Worm (Caenorhabditis elegans) whole organism, dauer: ENCODE results near the gene nhr-272.

Experiments
- unc-62 ChIP-seq: sonication (generic microtip); optimal IDR thresholded peaks from 2 replicates; lab custom pipeline; 2017; ENCODE audit warnings: missing biosample characterization, missing genetic modification reagents, missing genetic modification characterization

Gene nhr-272

DNA sequence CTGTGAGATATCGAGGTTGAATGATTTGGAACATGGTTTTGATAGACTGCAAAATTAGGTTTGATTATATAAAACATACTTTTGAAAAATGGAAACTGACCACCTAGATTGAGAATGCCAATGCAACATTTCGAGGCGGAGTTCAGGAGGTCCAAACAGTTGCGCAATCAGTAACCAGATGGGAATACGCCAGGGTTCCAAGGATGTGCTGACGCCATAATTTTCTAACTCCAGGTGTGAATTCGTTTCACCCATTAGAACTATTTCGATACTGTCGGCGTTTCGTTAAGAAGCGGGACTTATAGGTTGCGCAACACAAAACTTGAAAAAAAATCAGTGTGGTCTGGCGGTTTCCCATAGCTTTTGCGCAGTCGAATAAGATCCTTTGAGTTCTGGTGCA lies 44.8 kb downstream of the nhr-272 start, which contains the start of gene C02B4.3:
C02B4.3 (minus strand) TSS at position 34 of the 400 bp plus-strand sequence.
- TF ChIP-seq unc-62 (GFP tag; lab: Kevin White, UChicago) = no peak

- no peak for TF ChIP-seq unc-62 (GFP tag; lab: Kevin White, UChicago)
Measured at ce11 chrX:12656420-12657033, 48.1 kb downstream of the nhr-272 start.

DNA sequence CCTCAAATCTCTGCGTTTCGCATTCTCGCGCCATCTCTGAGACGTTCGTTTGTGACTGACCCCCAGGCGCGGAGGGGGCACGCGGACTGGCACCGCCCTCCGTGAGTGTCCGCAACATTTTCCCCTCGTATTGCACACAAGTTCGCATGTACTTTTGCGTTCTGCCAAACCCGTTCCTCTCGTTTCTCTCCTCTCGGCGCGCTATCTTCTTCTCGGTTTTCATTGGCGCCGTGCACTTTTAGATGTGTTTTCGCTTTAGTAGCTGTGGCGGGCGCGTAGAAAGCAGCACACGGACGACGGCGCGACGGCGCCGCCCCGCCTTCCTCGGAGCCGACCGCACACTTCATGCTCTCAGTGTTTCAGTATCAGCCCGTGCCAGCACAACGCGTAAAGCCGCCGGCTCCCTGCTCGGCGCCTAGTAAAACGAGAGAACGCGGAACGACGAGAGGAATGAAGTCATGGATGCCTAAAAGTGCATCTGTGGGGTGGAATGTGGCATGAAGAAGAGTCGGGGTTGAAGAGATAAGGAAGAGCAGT lies 49.2 kb downstream of the nhr-272 start:
- no peak for TF ChIP-seq unc-62 (GFP tag; lab: Kevin White, UChicago)
